Fruit fly (Drosophila melanogaster): ENCODE measurements around the gene viaf.
A peak's percentile ranks its signal among the peaks of the same experiment; 100 is the strongest.

- TF ChIP-seq CG8478 (optimal IDR thresholded peaks at IDR 0.05): no peak
- TF ChIP-seq CTCF (optimal IDR thresholded peaks at IDR 0.05): peak in 1 of 2 experiments; percentile 14
These were observed at the start of gene viaf for dm6 chr3L:11992960-11993359.
